Fruit fly (Drosophila melanogaster) whole organism, wandering third instar larva: ENCODE results near the gene CG31780.

Experiments
- Abd-B ChIP-seq: fragments of >200 bp; optimal IDR thresholded peaks from 2 replicates; lab custom pipeline; 2017; ENCODE audit warnings: missing biosample characterization, missing genetic modification characterization
- CG9705 ChIP-seq: fragments of 200-800 bp; sonication (Bioruptor generic); optimal IDR thresholded peaks from 2 replicates; lab custom pipeline; 2018; ENCODE audit warnings: missing biosample characterization, mild to moderate bottlenecking, missing genetic modification characterization
- Hnf4 ChIP-seq: fragments of 200-800 bp; sonication (Bioruptor generic); optimal IDR thresholded peaks from 2 replicates; lab custom pipeline; 2016; ENCODE audit warnings: missing biosample characterization, mild to moderate bottlenecking, missing genetic modification characterization
- Hr78 ChIP-seq: fragments of >200 bp; optimal IDR thresholded peaks from 2 replicates; lab custom pipeline; 2017; ENCODE audit warnings: missing biosample characterization, missing genetic modification characterization
- Hr83 ChIP-seq: fragments of 200-300 bp; sonication (Bioruptor generic); optimal IDR thresholded peaks from 2 replicates; lab custom pipeline; 2016; ENCODE audit warnings: missing biosample characterization, mild to moderate bottlenecking, missing genetic modification characterization, moderate library complexity; ENCODE audit not compliant: poor library complexity, severe bottlenecking
- Myc ChIP-seq: fragments of >200 bp; optimal IDR thresholded peaks from 2 replicates; lab custom pipeline; 2017
- br ChIP-seq: fragments of 200-800 bp; sonication (Bioruptor generic); optimal IDR thresholded peaks from 2 replicates; lab custom pipeline; 2016; ENCODE audit warnings: missing biosample characterization, missing genetic modification characterization
- dsf ChIP-seq: sonication (Bioruptor generic); optimal IDR thresholded peaks from 2 replicates; lab custom pipeline; 2016; ENCODE audit warnings: missing biosample characterization, missing genetic modification characterization, borderline replicate concordance
- fru ChIP-seq: fragments of 200-800 bp; sonication (Bioruptor generic); optimal IDR thresholded peaks from 3 replicates; lab custom pipeline; 2016; ENCODE audit warnings: missing biosample characterization, mild to moderate bottlenecking, missing genetic modification characterization
- h ChIP-seq: fragments of 200-800 bp; sonication (Bioruptor generic); optimal IDR thresholded peaks from 3 replicates; lab custom pipeline; 2016; ENCODE audit warnings: missing biosample characterization, mild to moderate bottlenecking, missing genetic modification characterization
- pan ChIP-seq: fragments of >200 bp; optimal IDR thresholded peaks from 2 replicates; lab custom pipeline; 2017
- tai ChIP-seq: sonication (Bioruptor generic); optimal IDR thresholded peaks from 2 replicates; lab custom pipeline; 2016; ENCODE audit warnings: missing biosample characterization, missing genetic modification characterization

DNA sequence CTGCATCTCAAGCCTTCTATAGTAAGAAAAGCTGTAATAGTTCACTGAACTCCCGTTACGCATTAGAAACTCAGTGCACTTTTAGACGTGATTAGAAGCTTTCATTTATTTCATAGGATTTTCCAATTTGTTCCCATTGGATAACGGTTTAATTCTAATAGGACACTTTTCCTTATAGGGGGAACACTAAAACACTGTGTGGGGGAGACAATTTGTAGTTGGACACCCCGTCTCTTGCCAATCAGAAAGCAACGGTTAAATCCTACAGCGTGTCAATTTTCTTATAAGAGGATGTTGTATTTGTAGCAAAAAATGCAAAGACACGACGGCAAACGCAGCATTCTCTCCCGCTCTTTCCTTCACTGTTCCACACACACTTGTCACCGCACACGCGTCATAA is 50.2 kb downstream of the CG31780 start:
- TF ChIP-seq br (GFP tag; lab: Kevin White, UChicago) (no peak), pan (no peak), Hr78 (GFP tag; lab: Kevin White, UChicago) (no peak), Hr83 (GFP tag; lab: Kevin White, UChicago) (no peak), dsf (GFP tag; lab: Kevin White, UChicago) (no peak), Abd-B (GFP tag; lab: Kevin White, UChicago) (no peak), tai (GFP tag; lab: Kevin White, UChicago) (no peak), CG9705 (GFP tag; lab: Kevin White, UChicago) (no peak), Myc (lab: Kevin White, UChicago) (no peak), fru (GFP tag; lab: Kevin White, UChicago) (no peak), Hnf4 (GFP tag; lab: Kevin White, UChicago) (no peak), h (GFP tag; lab: Kevin White, UChicago) (no peak)
